Fruit fly (Drosophila melanogaster): Measurements from ENCODE around the gene CG12084.

Gene CG12084

DNA sequence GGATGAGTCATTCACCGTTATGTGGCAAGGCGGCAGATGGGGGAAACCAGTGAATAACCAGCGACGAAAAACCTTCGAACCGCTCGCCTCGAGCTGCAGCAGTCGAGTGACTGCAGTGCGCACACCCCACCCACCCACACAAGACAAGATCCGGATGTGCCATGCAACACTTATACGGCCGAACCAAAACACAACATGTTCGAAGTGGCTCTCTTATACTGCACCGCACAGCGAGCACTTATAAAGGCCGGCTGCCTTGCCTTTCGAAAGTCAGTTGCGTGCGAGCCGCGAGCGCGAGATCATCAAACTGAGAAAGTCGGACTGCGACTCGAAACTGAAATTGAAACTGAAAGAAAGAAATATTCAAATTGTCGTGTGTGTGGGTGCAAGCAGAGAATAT is 32.9 kb downstream of the CG12084 start, which contains the start of gene rho (continued):
- TF ChIP-seq CG14667 (GFP tag; IDR thresholded peaks at IDR 0.05) (no peak), chn (GFP tag; optimal IDR thresholded peaks at IDR 0.05) (no peak), Opbp (GFP tag; IDR thresholded peaks at IDR 0.05; ENCODE audit: partially characterized antibody) (peak; percentile 54; the same call in 2 of the 3 replicates), CG42726 (GFP tag; IDR thresholded peaks at IDR 0.05; ENCODE audit: partially characterized antibody) (peak; percentile 63; the same call in 1 of the 2 replicates), hb (GFP tag; IDR thresholded peaks at IDR 0.05; ENCODE audit: partially characterized antibody) (peak; percentile 40; the same call in 1 of the 3 replicates), zen (tag; optimal IDR thresholded peaks at IDR 0.05) (peak; percentile 18), tin (GFP tag; optimal IDR thresholded peaks at IDR 0.05) (peak; percentile 32), CG18476 (GFP tag; optimal IDR thresholded peaks at IDR 0.05) (no peak), Rfx (GFP tag; IDR thresholded peaks at IDR 0.05) (peak; percentile 45), CG3726 (GFP tag; IDR thresholded peaks at IDR 0.05) (no peak), cas (GFP tag; IDR thresholded peaks at IDR 0.05) (no peak), CG9876 (GFP tag; optimal IDR thresholded peaks at IDR 0.05) (no peak), CG6813 (GFP tag; optimal IDR thresholded peaks at IDR 0.05) (no peak), yki (optimal IDR thresholded peaks at IDR 0.05) (no peak), CG8388 (GFP tag; optimal IDR thresholded peaks at IDR 0.05) (no peak), dati (GFP tag; IDR thresholded peaks at IDR 0.05) (no peak), sd (tag; optimal IDR thresholded peaks at IDR 0.05) (no peak), D19B (GFP tag; optimal IDR thresholded peaks at IDR 0.05) (no peak), sug (tag; optimal IDR thresholded peaks at IDR 0.05) (no peak), Chrac-16 (GFP tag; optimal IDR thresholded peaks at IDR 0.05) (no peak), CG15514 (GFP tag; optimal IDR thresholded peaks at IDR 0.05) (no peak), kay (GFP tag; optimal IDR thresholded peaks at IDR 0.05) (peak; percentile 62), Scr (GFP tag; IDR thresholded peaks at IDR 0.05; ENCODE audit: partially characterized antibody) (peak; percentile 46), B-H2 (GFP tag; optimal IDR thresholded peaks at IDR 0.05) (no peak), NfI (GFP tag; optimal IDR thresholded peaks at IDR 0.05) (no peak), CG10267 (tag; optimal IDR thresholded peaks at IDR 0.05) (peak; percentile 5), E2f2 (GFP tag; IDR thresholded peaks at IDR 0.05) (peak; percentile 35), CG17328 (GFP tag; IDR thresholded peaks at IDR 0.05) (peak; percentile 31; the same call in 1 of the 2 replicates), Dbx (GFP tag; IDR thresholded peaks at IDR 0.05) (0 out of 3 replicates have a peak, but pooled peaks have one; percentile 50), gsb (GFP tag; IDR thresholded peaks at IDR 0.05) (no peak), CG4707 (GFP tag; optimal IDR thresholded peaks at IDR 0.05) (peak; percentile 50), CG16779 (GFP tag; IDR thresholded peaks at IDR 0.05) (no peak), Dfd (GFP tag; optimal IDR thresholded peaks at IDR 0.05) (no peak), CG2120 (GFP tag; optimal IDR thresholded peaks at IDR 0.05) (no peak), org-1 (GFP tag; optimal IDR thresholded peaks at IDR 0.05) (no peak), chif (GFP tag; optimal IDR thresholded peaks at IDR 0.05) (peak in 1 of 2 experiments; percentile 25), Lpt (GFP tag; optimal IDR thresholded peaks at IDR 0.05) (no peak), CG8359 (GFP tag; optimal IDR thresholded peaks at IDR 0.05; ENCODE audit: borderline replicate concordance) (peak; percentile 11), fd102C (GFP tag; optimal IDR thresholded peaks at IDR 0.05) (peak; percentile 48), ci (GFP tag; IDR thresholded peaks at IDR 0.05) (peak; percentile 79), NFAT (GFP tag; IDR thresholded peaks at IDR 0.05) (peak; percentile 62; the same call in 1 of the 2 replicates), cato (GFP tag; optimal IDR thresholded peaks at IDR 0.05; ENCODE audit: borderline replicate concordance) (no peak), CG34422 (GFP tag; IDR thresholded peaks at IDR 0.05) (peak; percentile 57; the same call in 1 of the 3 replicates), CG12219 (GFP tag; optimal IDR thresholded peaks at IDR 0.05) (peak; percentile 15), sisA (GFP tag; IDR thresholded peaks at IDR 0.05) (no peak), stwl (tag; optimal IDR thresholded peaks at IDR 0.05) (peak; percentile 1), CG2875 (GFP tag; optimal IDR thresholded peaks at IDR 0.05) (no peak), CG8290 (GFP tag; optimal IDR thresholded peaks at IDR 0.05) (no peak), CG8290 (tag; optimal IDR thresholded peaks at IDR 0.05) (peak in 1 of 2 experiments; percentile 71), sima (GFP tag; optimal IDR thresholded peaks at IDR 0.05) (no peak), CG10147 (GFP tag; optimal IDR thresholded peaks at IDR 0.05) (no peak)
